Fruit fly (Drosophila melanogaster) whole organism, prepupa: ENCODE measurements around the gene Twdlalpha.

Experiments
- Blimp-1 ChIP-seq: fragments of 200-800 bp; sonication (Bioruptor generic); optimal IDR thresholded peaks from 3 replicates; lab custom pipeline; 2017; ENCODE audit warnings: missing biosample characterization, missing genetic modification characterization, mild to moderate bottlenecking, moderate library complexity, missing genetic modification reagents
- CG10631 ChIP-seq: fragments of 200-800 bp; sonication (Bioruptor generic); optimal IDR thresholded peaks from 2 replicates; lab custom pipeline; 2016; ENCODE audit warnings: missing biosample characterization, missing genetic modification characterization
- CG10669 ChIP-seq: fragments of 200-800 bp; sonication (Bioruptor generic); optimal IDR thresholded peaks from 3 replicates; lab custom pipeline; 2018; ENCODE audit warnings: missing biosample characterization, mild to moderate bottlenecking, missing genetic modification characterization, moderate library complexity
- CG11762 ChIP-seq: fragments of 200-800 bp; sonication (Bioruptor generic); optimal IDR thresholded peaks from 3 replicates; lab custom pipeline; 2016; ENCODE audit warnings: missing biosample characterization, missing genetic modification characterization; ENCODE audit not compliant: insufficient read depth
- CG11902 ChIP-seq: fragments of 200-800 bp; sonication (Bioruptor generic); optimal IDR thresholded peaks from 3 replicates; lab custom pipeline; 2016; ENCODE audit warnings: missing biosample characterization, missing genetic modification characterization
- CG3032 ChIP-seq: fragments of 200-800 bp; optimal IDR thresholded peaks from 2 replicates; lab custom pipeline; 2019; ENCODE audit warnings: missing biosample characterization, mild to moderate bottlenecking, missing genetic modification characterization, moderate library complexity
- CG31627 ChIP-seq: fragments of 200-800 bp; sonication (Bioruptor generic); optimal IDR thresholded peaks from 3 replicates; lab custom pipeline; 2016; ENCODE audit warnings: missing biosample characterization, missing genetic modification characterization
- CG32006 ChIP-seq: fragments of 200-800 bp; sonication (Bioruptor generic); optimal IDR thresholded peaks from 3 replicates; lab custom pipeline; 2017; ENCODE audit warnings: missing biosample characterization, mild to moderate bottlenecking, missing genetic modification characterization
- CG34406 ChIP-seq: fragments of 200-800 bp; sonication (Bioruptor generic); optimal IDR thresholded peaks from 3 replicates; lab custom pipeline; 2016; ENCODE audit warnings: missing biosample characterization, missing genetic modification characterization
- CG6163 ChIP-seq: fragments of 200-800 bp; sonication (Bioruptor generic); IDR thresholded peaks from 3 replicates; pipeline ENCODE4 v1.3.6; 2022; ENCODE audit warnings: missing biosample characterization, missing genetic modification characterization
- CG6854 ChIP-seq: fragments of 200-800 bp; sonication (Bioruptor generic); optimal IDR thresholded peaks from 2 replicates; lab custom pipeline; 2017; ENCODE audit warnings: missing biosample characterization, mild to moderate bottlenecking, missing genetic modification characterization
- CG7368 ChIP-seq: fragments of 200-800 bp; sonication (Bioruptor generic); optimal IDR thresholded peaks from 3 replicates; lab custom pipeline; 2016; ENCODE audit warnings: missing biosample characterization, missing genetic modification characterization
- CG8119 ChIP-seq: fragments of 200-800 bp; sonication (Bioruptor generic); IDR thresholded peaks from 3 replicates; pipeline ENCODE4 v1.3.6; 2022; ENCODE audit warnings: missing biosample characterization, missing genetic modification characterization
- CG8319 ChIP-seq: fragments of 200-800 bp; sonication (Bioruptor generic); optimal IDR thresholded peaks from 3 replicates; lab custom pipeline; 2016; ENCODE audit warnings: missing biosample characterization, missing genetic modification characterization
- Eip78C ChIP-seq: fragments of 200-800 bp; sonication (Bioruptor generic); peaks from one replicate; lab custom pipeline; 2016; ENCODE audit warnings: missing biosample characterization, missing genetic modification characterization
- Gug ChIP-seq: fragments of 200-800 bp; sonication (Bioruptor generic); IDR thresholded peaks from 2 replicates; pipeline ENCODE4 v1.3.6; 2022; ENCODE audit warnings: missing biosample characterization, missing genetic modification characterization
- Hr38 ChIP-seq: sonication (Bioruptor generic); optimal IDR thresholded peaks from 2 replicates; lab custom pipeline; 2016; ENCODE audit warnings: missing biosample characterization, missing genetic modification characterization
- Hr4 ChIP-seq: fragments of 200-800 bp; sonication (Bioruptor generic); optimal IDR thresholded peaks from 3 replicates; lab custom pipeline; 2016; ENCODE audit warnings: missing biosample characterization, missing genetic modification characterization
- Sox102F ChIP-seq: fragments of 200-800 bp; sonication (Bioruptor generic); optimal IDR thresholded peaks from 2 replicates; lab custom pipeline; 2016; ENCODE audit warnings: missing biosample characterization, mild to moderate bottlenecking, missing genetic modification characterization
- Sox14 ChIP-seq: fragments of 200-800 bp; sonication (Bioruptor generic); optimal IDR thresholded peaks from 3 replicates; lab custom pipeline; 2016; ENCODE audit warnings: missing biosample characterization, missing genetic modification characterization
- cyc ChIP-seq: fragments of 200-800 bp; sonication (Bioruptor generic); optimal IDR thresholded peaks from 3 replicates; lab custom pipeline; 2016; ENCODE audit warnings: missing biosample characterization, missing genetic modification characterization
- dac ChIP-seq: fragments of 200-800 bp; sonication (Bioruptor generic); optimal IDR thresholded peaks from 2 replicates; lab custom pipeline; 2017; ENCODE audit warnings: missing biosample characterization, mild to moderate bottlenecking, missing genetic modification characterization
- eg ChIP-seq: fragments of 200-800 bp; sonication (Bioruptor generic); IDR thresholded peaks from 3 replicates; pipeline ENCODE4 v1.3.6; 2022; ENCODE audit warnings: missing biosample characterization, missing genetic modification characterization
- esn ChIP-seq: fragments of 200-800 bp; sonication (Bioruptor generic); optimal IDR thresholded peaks from 2 replicates; lab custom pipeline; 2016; ENCODE audit warnings: missing biosample characterization, mild to moderate bottlenecking, missing genetic modification characterization, moderate library complexity
- fd85E ChIP-seq: fragments of 200-800 bp; sonication (Bioruptor generic); optimal IDR thresholded peaks from 3 replicates; lab custom pipeline; 2016; ENCODE audit warnings: missing biosample characterization, missing genetic modification characterization
- fkh ChIP-seq: fragments of 200-800 bp; sonication (Bioruptor generic); optimal IDR thresholded peaks from 3 replicates; lab custom pipeline; 2017; ENCODE audit warnings: missing biosample characterization, mild to moderate bottlenecking, missing genetic modification characterization, moderate library complexity
- pdm3 ChIP-seq: fragments of 200-800 bp; sonication (Bioruptor generic); optimal IDR thresholded peaks from 3 replicates; lab custom pipeline; 2016; ENCODE audit warnings: missing biosample characterization, missing genetic modification characterization
- salr ChIP-seq, 2 experiments: fragments of 200-800 bp; sonication (Bioruptor generic); optimal IDR thresholded peaks; 3 replicates each; lab custom pipeline; 2016 to 2018; ENCODE audit warnings: missing biosample characterization in 2 of 2, missing genetic modification characterization in 2 of 2, mild to moderate bottlenecking in 1 of 2
- spab ChIP-seq: fragments of 200-800 bp; sonication (Bioruptor generic); optimal IDR thresholded peaks from 2 replicates; lab custom pipeline; 2017; ENCODE audit warnings: missing biosample characterization, mild to moderate bottlenecking, missing genetic modification characterization, missing genetic modification reagents
- ss ChIP-seq, 2 experiments: fragments of 200-800 bp; sonication (Bioruptor generic); optimal IDR thresholded peaks; 2 replicates in 1 of 2; 3 replicates in 1 of 2; lab custom pipeline; 2017 to 2018; ENCODE audit warnings: mild to moderate bottlenecking in 2 of 2, missing biosample characterization in 2 of 2, missing genetic modification characterization in 2 of 2, moderate library complexity in 1 of 2
- svp ChIP-seq: fragments of 200-800 bp; sonication (Bioruptor generic); peaks from one replicate; lab custom pipeline; 2016; ENCODE audit warnings: missing biosample characterization, missing genetic modification characterization
- vri ChIP-seq: fragments of 200-800 bp; sonication (Bioruptor generic); optimal IDR thresholded peaks from 3 replicates; lab custom pipeline; 2016; ENCODE audit warnings: missing biosample characterization, mild to moderate bottlenecking, missing genetic modification characterization

The Twdlalpha gene

dm6 chrX:16706774-16707173 lies 35.9 kb upstream of the Twdlalpha start, which contains the start of gene CG9672:
Gene CG9672, minus strand, starts transcription at chrX:16706874.
- TF ChIP-seq CG3032 (tag; lab: Kevin White, UChicago) (no peak), Gug (GFP tag; lab: Robert Waterston, UW) (no peak)

dm6 chrX:16711003-16711402 lies 31.6 kb upstream of the Twdlalpha start, which contains the start of gene CG13008:
Gene CG13008, plus strand, starts transcription at chrX:16711303.
- TF ChIP-seq pdm3 (GFP tag; lab: Kevin White, UChicago) (no peak), CG34406 (GFP tag; lab: Kevin White, UChicago) (no peak), Blimp-1 (GFP tag; lab: Kevin White, UChicago) (no peak), Hr38 (GFP tag; lab: Kevin White, UChicago) (no peak), esn (GFP tag; lab: Kevin White, UChicago) (no peak), Sox14 (GFP tag; lab: Kevin White, UChicago) (no peak), CG8119 (GFP tag; lab: Robert Waterston, UW) (no peak), ss (GFP tag; optimal IDR thresholded peaks at IDR 0.05; lab: Kevin White, UChicago) (no peak), cyc (no peak), CG32006 (GFP tag; lab: Kevin White, UChicago) (no peak), CG10631 (GFP tag; lab: Kevin White, UChicago) (no peak), CG6854 (no peak), spab (GFP tag; lab: Kevin White, UChicago) (no peak), salr (GFP tag; optimal IDR thresholded peaks at IDR 0.05; lab: Kevin White, UChicago) (no peak), svp (GFP tag; lab: Kevin White, UChicago) (no peak), dac (no peak)

- no peak for TF ChIP-seq esn (GFP tag; lab: Kevin White, UChicago)
- no peak for TF ChIP-seq CG10669 (GFP tag; lab: Kevin White, UChicago)
- no peak for TF ChIP-seq CG7368 (GFP tag; lab: Kevin White, UChicago)
- TF ChIP-seq fkh (GFP tag; lab: Kevin White, UChicago): no peak
- no peak for TF ChIP-seq CG8319 (GFP tag; lab: Kevin White, UChicago)
- TF ChIP-seq vri: peak; percentile 53
- TF ChIP-seq svp (GFP tag; lab: Kevin White, UChicago): peak; percentile 81
- no peak for TF ChIP-seq fd85E (GFP tag; lab: Kevin White, UChicago)
- no peak for TF ChIP-seq CG11902 (GFP tag; lab: Kevin White, UChicago)
Measured at dm6 chrX:16716649-16717048, 26.0 kb upstream of the Twdlalpha start.

- TF ChIP-seq CG31627 (no peak), CG11762 (GFP tag; lab: Kevin White, UChicago) (no peak), cyc (no peak), CG6163 (GFP tag; lab: Robert Waterston, UW) (0 out of 3 replicates have a peak, but pooled peaks have one; percentile 31), CG32006 (GFP tag; lab: Kevin White, UChicago) (no peak), svp (GFP tag; lab: Kevin White, UChicago) (peak; percentile 82), fd85E (GFP tag; lab: Kevin White, UChicago) (no peak), Gug (GFP tag; lab: Robert Waterston, UW) (no peak), Eip78C (GFP tag; lab: Kevin White, UChicago) (peak; percentile 53), Sox102F (no peak)
- TF ChIP-seq, all 60 proteins: peak for 3
Measured at dm6 chrX:16718169-16718723, 24.4 kb upstream of the Twdlalpha start.

- TF ChIP-seq Hr4: no peak
- TF ChIP-seq vri: peak; percentile 21
- peak; percentile 64 for TF ChIP-seq svp (GFP tag; lab: Kevin White, UChicago)
- no peak for TF ChIP-seq eg (GFP tag; lab: Robert Waterston, UW)
- TF ChIP-seq, all 60 proteins: peak for 2
Measured at dm6 chrX:16721168-16721567, 21.5 kb upstream of the Twdlalpha start, which contains the start of the genes CG32572 and CG34325. Gene CG32572, plus strand, starts transcription at chrX:16721183. Gene CG34325, minus strand, starts transcription at chrX:16721411.
